Worm (Caenorhabditis elegans) whole organism, midembryonic: ENCODE data around the gene srx-121.

Source experiments
- T22C8.4 ChIP-seq: fragments of 200-800 bp; sonication (Bioruptor generic); IDR thresholded peaks from 2 replicates; pipeline ENCODE4 v1.3.6; 2022; ENCODE audit warnings: missing genetic modification characterization, missing compliant biosample characterization
- flt-1 ChIP-seq: fragments of 200-800 bp; sonication (Bioruptor generic); IDR thresholded peaks from 2 replicates; pipeline ENCODE4 v1.3.6; 2022; ENCODE audit warnings: missing genetic modification characterization, missing compliant biosample characterization
- med-1 ChIP-seq: sonication (generic microtip); optimal IDR thresholded peaks from 2 replicates; lab custom pipeline; 2017; ENCODE audit warnings: missing genetic modification characterization, mild to moderate bottlenecking, missing compliant biosample characterization, antibody characterized with exemption, missing genetic modification reagents; ENCODE audit not compliant: insufficient read depth
- ref-1 ChIP-seq: fragments of 200-800 bp; sonication (Bioruptor generic); conservative IDR thresholded peaks from 2 replicates; pipeline ENCODE4 v1.3.6; 2022; ENCODE audit warnings: missing genetic modification reagents, missing genetic modification characterization, missing compliant biosample characterization
- ztf-23 ChIP-seq: fragments of 200-800 bp; sonication (Bioruptor generic); IDR thresholded peaks from 2 replicates; pipeline ENCODE4 v1.3.6; 2022; ENCODE audit warnings: missing genetic modification reagents, missing genetic modification characterization, missing compliant biosample characterization

ce11 chrV:3417928-3418327 is 45.4 kb upstream of the srx-121 start, which contains the start of gene T20D4.3:
- TF ChIP-seq med-1 (GFP tag; lab: Kevin White, UChicago) (no peak), T22C8.4 (no peak), flt-1 (no peak), ref-1 (no peak), ztf-23 (GFP tag; lab: Robert Waterston, UW) (no peak)
